Worm (Caenorhabditis elegans) whole organism, L4 larva: ENCODE data around the gene R13H4.2.
A peak's percentile ranks its signal among the peaks of the same experiment; 100 is the strongest.

Experiments
- F10B5.3 ChIP-seq: sonication (generic microtip); optimal IDR thresholded peaks from 2 replicates; lab custom pipeline; 2016; ENCODE audit warnings: mild to moderate bottlenecking, missing genetic modification characterization, missing compliant biosample characterization
- F37D6.2 ChIP-seq: sonication (generic microtip); optimal IDR thresholded peaks from 2 replicates; lab custom pipeline; 2016; ENCODE audit warnings: mild to moderate bottlenecking, missing genetic modification characterization, missing compliant biosample characterization
- R02D3.7 ChIP-seq: fragments of 150-350 bp; sonication (generic microtip); optimal IDR thresholded peaks from 3 replicates; lab custom pipeline; 2014; ENCODE audit warnings: missing biosample characterization, missing genetic modification characterization
- T20F7.1 ChIP-seq: fragments of 200-800 bp; sonication (Bioruptor generic); optimal IDR thresholded peaks from 2 replicates; lab custom pipeline; 2018; ENCODE audit warnings: mild to moderate bottlenecking, missing genetic modification characterization, missing compliant biosample characterization
- T26A8.4 ChIP-seq: fragments of 200-800 bp; sonication (Bioruptor generic); IDR thresholded peaks from 2 replicates; pipeline ENCODE4 v1.3.6; 2022; ENCODE audit warnings: missing genetic modification characterization, missing compliant biosample characterization
- Y48G9A.11 ChIP-seq: fragments of 200-800 bp; sonication (Bioruptor generic); IDR thresholded peaks from 2 replicates; pipeline ENCODE4 v1.3.6; 2022; ENCODE audit warnings: missing genetic modification reagents, missing genetic modification characterization, missing compliant biosample characterization
- aly-2 ChIP-seq: sonication (generic microtip); optimal IDR thresholded peaks from 2 replicates; lab custom pipeline; 2018; ENCODE audit warnings: missing biosample characterization, missing genetic modification characterization
- ama-1 ChIP-seq: fragments of 150-350 bp; optimal IDR thresholded peaks from 2 replicates; lab custom pipeline; 2014; ENCODE audit warnings: inconsistent platforms, mixed read lengths
- ceh-20 ChIP-seq: fragments of 200-800 bp; sonication (Bioruptor generic); IDR thresholded peaks from 2 replicates; pipeline ENCODE4 v1.3.6; 2022; ENCODE audit warnings: missing genetic modification reagents, missing genetic modification characterization, missing compliant biosample characterization
- ceh-32 ChIP-seq: sonication (generic microtip); optimal IDR thresholded peaks from 2 replicates; lab custom pipeline; 2016; ENCODE audit warnings: mild to moderate bottlenecking, missing genetic modification characterization, missing compliant biosample characterization; ENCODE audit not compliant: poor library complexity
- ceh-44 ChIP-seq: fragments of 200-800 bp; sonication (Bioruptor generic); IDR thresholded peaks from 2 replicates; pipeline ENCODE4 v1.3.6; 2022; ENCODE audit warnings: missing genetic modification reagents, missing genetic modification characterization, missing compliant biosample characterization
- ceh-82 ChIP-seq: sonication (generic microtip); optimal IDR thresholded peaks from 2 replicates; lab custom pipeline; 2017; ENCODE audit warnings: missing biosample characterization, missing genetic modification characterization
- daf-19 ChIP-seq: fragments of 200-800 bp; sonication (Bioruptor generic); conservative IDR thresholded peaks from 2 replicates; pipeline ENCODE4 v1.3.6; 2022; ENCODE audit warnings: missing genetic modification characterization, missing compliant biosample characterization
- dmd-8 ChIP-seq: fragments of 200-800 bp; sonication (Bioruptor generic); IDR thresholded peaks from 2 replicates; pipeline ENCODE4 v1.3.6; 2022; ENCODE audit warnings: missing genetic modification characterization, missing compliant biosample characterization
- dpl-1 ChIP-seq: fragments of 150-350 bp; optimal IDR thresholded peaks from 2 replicates; lab custom pipeline; 2014; ENCODE audit warnings: missing biosample characterization, missing genetic modification reagents, missing genetic modification characterization
- egl-27 ChIP-seq: sonication (generic microtip); optimal IDR thresholded peaks from 3 replicates; lab custom pipeline; 2017; ENCODE audit warnings: missing biosample characterization, missing genetic modification reagents, missing genetic modification characterization
- fkh-10 ChIP-seq: fragments of 150-350 bp; optimal IDR thresholded peaks from 2 replicates; lab custom pipeline; 2014; ENCODE audit warnings: missing biosample characterization, missing genetic modification reagents, missing genetic modification characterization
- fos-1 ChIP-seq: fragments of 150-350 bp; optimal IDR thresholded peaks from 2 replicates; lab custom pipeline; 2014; ENCODE audit warnings: missing biosample characterization, missing genetic modification characterization
- hlh-11 ChIP-seq: fragments of 200-800 bp; sonication (Bioruptor generic); optimal IDR thresholded peaks from 2 replicates; lab custom pipeline; 2018; ENCODE audit warnings: mild to moderate bottlenecking, missing genetic modification characterization, missing compliant biosample characterization
- hlh-30 ChIP-seq: sonication (generic microtip); optimal IDR thresholded peaks from 2 replicates; lab custom pipeline; 2017; ENCODE audit warnings: antibody characterized with exemption, mild to moderate bottlenecking, missing genetic modification characterization, missing compliant biosample characterization; ENCODE audit not compliant: insufficient read depth
- jun-1 ChIP-seq: fragments of 150-350 bp; optimal IDR thresholded peaks from 2 replicates; lab custom pipeline; 2014; ENCODE audit warnings: missing biosample characterization, missing genetic modification reagents, missing genetic modification characterization
- lin-1 ChIP-seq: fragments of 200-800 bp; sonication (Bioruptor generic); IDR thresholded peaks from 2 replicates; pipeline ENCODE4 v1.3.6; 2022; ENCODE audit warnings: missing genetic modification reagents, missing genetic modification characterization, missing compliant biosample characterization
- lin-13 ChIP-seq: fragments of 150-350 bp; optimal IDR thresholded peaks from 2 replicates; lab custom pipeline; 2014; ENCODE audit warnings: missing biosample characterization, missing genetic modification reagents, missing genetic modification characterization
- lin-29 ChIP-seq: fragments of 200-800 bp; sonication (Bioruptor generic); IDR thresholded peaks from 2 replicates; pipeline ENCODE4 v1.3.6; 2022; ENCODE audit warnings: missing genetic modification reagents, missing genetic modification characterization, missing compliant biosample characterization
- lsy-2 ChIP-seq, 2 experiments: fragments of 150-350 bp in 1 of 2; sonication (generic microtip) in 1 of 2; optimal IDR thresholded peaks; 2 replicates each; lab custom pipeline; 2014 to 2017; ENCODE audit warnings: missing biosample characterization in 2 of 2, missing genetic modification characterization in 2 of 2
- madf-9 ChIP-seq: fragments of 200-800 bp; sonication (Bioruptor generic); conservative IDR thresholded peaks from 2 replicates; pipeline ENCODE4 v1.3.6; 2022; ENCODE audit warnings: missing genetic modification reagents, missing genetic modification characterization, missing compliant biosample characterization
- mdt-29 ChIP-seq: fragments of 200-800 bp; sonication (Bioruptor generic); IDR thresholded peaks from 2 replicates; pipeline ENCODE4 v1.3.6; 2022; ENCODE audit warnings: missing genetic modification reagents, missing genetic modification characterization, missing compliant biosample characterization
- mes-2 ChIP-seq: sonication (generic microtip); optimal IDR thresholded peaks from 2 replicates; lab custom pipeline; 2016; ENCODE audit warnings: missing genotype, mild to moderate bottlenecking, missing genetic modification characterization, missing compliant biosample characterization; ENCODE audit not compliant: poor library complexity, severe bottlenecking
- mxl-3 ChIP-seq: fragments of 200-800 bp; sonication (Bioruptor generic); optimal IDR thresholded peaks from 2 replicates; lab custom pipeline; 2018; ENCODE audit warnings: mild to moderate bottlenecking, missing genetic modification characterization, missing compliant biosample characterization
- nhr-10 ChIP-seq: fragments of 150-350 bp; optimal IDR thresholded peaks from 2 replicates; lab custom pipeline; 2014; ENCODE audit warnings: missing biosample characterization, missing genetic modification characterization
- nhr-76 ChIP-seq: fragments of 150-350 bp; optimal IDR thresholded peaks from 2 replicates; lab custom pipeline; 2014; ENCODE audit warnings: missing biosample characterization, missing genetic modification characterization
- rbr-2 ChIP-seq: sonication (generic microtip); optimal IDR thresholded peaks from 2 replicates; lab custom pipeline; 2016; ENCODE audit warnings: missing genotype, missing genetic modification characterization, missing compliant biosample characterization
- snpc-1.2 ChIP-seq: fragments of 200-800 bp; sonication (Bioruptor generic); IDR thresholded peaks from 2 replicates; pipeline ENCODE4 v1.3.6; 2022; ENCODE audit warnings: missing genetic modification reagents, missing genetic modification characterization, missing compliant biosample characterization
- spr-1 ChIP-seq: sonication (generic microtip); optimal IDR thresholded peaks from 2 replicates; lab custom pipeline; 2016; ENCODE audit warnings: mild to moderate bottlenecking, missing genetic modification characterization, missing compliant biosample characterization
- spr-3 ChIP-seq: fragments of 200-800 bp; sonication (Bioruptor generic); optimal IDR thresholded peaks from 2 replicates; lab custom pipeline; 2018; ENCODE audit warnings: mild to moderate bottlenecking, missing genetic modification characterization, missing compliant biosample characterization
- unc-62 ChIP-seq, 3 experiments: fragments of 150-350 bp in 1 of 3; sonication (generic microtip); optimal IDR thresholded peaks in 2 of 3; peaks in 1 of 3; 1 replicate in 1 of 3; 2 replicates in 2 of 3; lab custom pipeline; 2014 to 2017; ENCODE audit warnings: missing biosample characterization in 3 of 3, missing genetic modification characterization in 3 of 3, missing genetic modification reagents in 3 of 3, missing genotype in 1 of 3
- zag-1 ChIP-seq: fragments of 150-350 bp; optimal IDR thresholded peaks from 2 replicates; lab custom pipeline; 2014; ENCODE audit warnings: missing biosample characterization, missing genetic modification characterization
- ztf-11 ChIP-seq: fragments of 150-350 bp; optimal IDR thresholded peaks from 2 replicates; lab custom pipeline; 2014; ENCODE audit warnings: missing biosample characterization, missing genetic modification characterization

The R13H4.2 gene

ce11 chrV:11826967-11827366 lies 9.2 kb upstream of the R13H4.2 start, which contains the start of the genes mpst-1 and D2023.6:
Gene mpst-1, minus strand, starts transcription at chrV:11827067.
Gene D2023.6, plus strand, starts transcription at chrV:11827354.
- TF ChIP-seq mes-2 (tag; lab: Kevin White, UChicago) (peak; percentile 47), Y48G9A.11 (GFP tag; lab: Robert Waterston, UW) (no peak)

DNA sequence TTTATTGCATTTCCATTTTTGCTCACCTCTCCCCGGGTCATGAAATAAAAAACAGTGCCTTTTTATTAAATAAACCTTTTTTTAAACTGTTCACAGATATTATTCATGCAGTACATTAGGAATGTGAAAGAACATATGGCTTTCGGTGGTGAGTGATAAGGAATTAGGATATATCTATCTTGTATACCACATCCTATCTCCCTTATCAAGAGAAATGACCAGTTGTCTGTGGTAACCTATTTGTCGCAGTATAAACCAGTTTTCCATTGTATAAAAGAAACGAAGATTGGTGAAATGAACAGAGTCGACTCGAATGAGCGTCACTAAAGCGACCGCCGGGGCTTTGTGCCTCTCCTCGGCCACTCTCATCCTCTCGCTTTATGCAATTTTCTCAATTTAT lies 6.9 kb upstream of the R13H4.2 start, which contains the start of gene col-158:
Gene col-158, plus strand, starts transcription at position 301 of the 400 bp plus-strand sequence.
- no peak for TF ChIP-seq ceh-82
- TF ChIP-seq unc-62 (GFP tag; optimal IDR thresholded peaks at IDR 0.05 in 1 of 2; lab: Kevin White, UChicago) = peak in 1 of 2 experiments; percentile 78
- no peak for TF ChIP-seq unc-62 (tag; optimal IDR thresholded peaks at IDR 0.05; lab: Kevin White, UChicago)
- no peak for TF ChIP-seq jun-1 (tag; lab: Kevin White, UChicago)

ce11 chrV:11833319-11833718 lies 2.9 kb upstream of the R13H4.2 start, which contains the start of gene pho-8:
Gene pho-8, plus strand, starts transcription at chrV:11833619.
- no peak for TF ChIP-seq spr-1 (tag; lab: Kevin White, UChicago)
- no peak for TF ChIP-seq R02D3.7 (tag; lab: Kevin White, UChicago)
- TF ChIP-seq nhr-10 = no peak
- no peak for TF ChIP-seq T20F7.1 (GFP tag; lab: Kevin White, UChicago)
- no peak for TF ChIP-seq egl-27

DNA sequence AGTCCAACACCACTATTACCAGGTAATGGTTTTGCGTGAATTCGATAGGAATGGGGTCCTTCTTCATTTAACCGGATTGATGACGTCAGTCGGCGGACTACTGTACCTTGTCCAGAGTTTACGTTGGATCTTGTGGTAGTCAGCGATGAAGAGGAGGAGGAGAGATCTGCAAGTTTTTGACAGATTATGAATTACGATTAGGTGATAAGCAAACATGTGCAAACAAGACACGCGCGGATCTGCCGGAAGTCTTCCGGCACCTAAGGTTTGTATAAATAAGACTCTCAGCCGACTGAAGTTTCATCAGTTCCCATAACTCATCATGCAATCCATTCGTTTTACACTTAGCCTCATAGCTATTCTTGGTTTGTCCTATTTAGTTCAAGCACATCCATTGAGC lies 3.0 kb downstream of the R13H4.2 start, which contains the start of gene idpb-5:
Gene idpb-5, plus strand, starts transcription at position 301 of the 400 bp plus-strand sequence.
- no peak for TF ChIP-seq aly-2 (tag; lab: Kevin White, UChicago)
- TF ChIP-seq F37D6.2 (tag; lab: Kevin White, UChicago) = no peak
- TF ChIP-seq ceh-44 (GFP tag; lab: Robert Waterston, UW) = no peak
- no peak for TF ChIP-seq lsy-2 (tag; optimal IDR thresholded peaks at IDR 0.05; lab: Kevin White, UChicago)
- TF ChIP-seq hlh-30 (tag; lab: Kevin White, UChicago) = no peak
- no peak for TF ChIP-seq zag-1 (tag; lab: Kevin White, UChicago)
- no peak for TF ChIP-seq egl-27
- no peak for TF ChIP-seq lin-29 (GFP tag; lab: Robert Waterston, UW)
- TF ChIP-seq rbr-2 (tag; lab: Kevin White, UChicago) = no peak

ce11 chrV:11843678-11844366 lies 7.6 kb downstream of the R13H4.2 start, which contains the start of gene nphp-4:
Gene nphp-4, minus strand, starts transcription at chrV:11843728.
- TF ChIP-seq unc-62 (GFP tag; optimal IDR thresholded peaks at IDR 0.05 in 1 of 2; lab: Kevin White, UChicago) = peak in 1 of 2 experiments; percentile 75
- TF ChIP-seq unc-62 (tag; optimal IDR thresholded peaks at IDR 0.05; lab: Kevin White, UChicago) = no peak
- TF ChIP-seq T26A8.4 (GFP tag; lab: Robert Waterston, UW) = no peak
- TF ChIP-seq, all 104 proteins: peak for 1

DNA sequence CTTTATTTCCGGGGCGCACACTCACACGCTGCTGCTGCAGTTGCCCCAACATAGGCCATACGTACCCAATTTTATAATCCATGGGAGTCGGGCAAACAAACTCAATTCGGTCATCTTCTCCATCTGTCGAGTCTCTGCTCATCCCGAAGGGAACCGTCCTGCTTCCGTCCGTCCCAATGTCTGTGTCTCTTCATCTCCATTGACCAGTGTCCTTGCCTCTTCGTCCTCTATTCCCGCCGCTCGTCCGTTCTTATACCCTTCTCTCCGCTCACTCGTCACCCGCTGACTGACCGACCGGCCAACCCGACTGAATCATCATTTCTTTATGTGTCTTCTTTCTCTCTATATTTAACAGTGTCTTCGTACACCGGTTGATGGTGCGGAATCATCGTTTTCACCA lies 8.6 kb downstream of the R13H4.2 start:
- TF ChIP-seq T20F7.1 (GFP tag; lab: Kevin White, UChicago) = no peak
- peak; percentile 30 for TF ChIP-seq mxl-3 (GFP tag; lab: Kevin White, UChicago)
- peak; percentile 72 for TF ChIP-seq hlh-11 (tag; lab: Kevin White, UChicago)
- no peak for TF ChIP-seq ceh-32 (tag; lab: Kevin White, UChicago)
- TF ChIP-seq daf-19 (GFP tag; lab: Robert Waterston, UW) = no peak
- no peak for TF ChIP-seq dpl-1 (GFP tag; lab: Kevin White, UChicago)
- no peak for TF ChIP-seq fkh-10 (GFP tag; lab: Kevin White, UChicago)
- TF ChIP-seq T26A8.4 (GFP tag; lab: Robert Waterston, UW) = 0 out of 2 replicates have a peak, but pooled peaks have one; percentile 30
- no peak for TF ChIP-seq snpc-1.2 (GFP tag; lab: Robert Waterston, UW)
- no peak for TF ChIP-seq ceh-44 (GFP tag; lab: Robert Waterston, UW)
- TF ChIP-seq madf-9 = no peak
- TF ChIP-seq spr-3 (GFP tag; lab: Kevin White, UChicago) = no peak
- TF ChIP-seq F37D6.2 (tag; lab: Kevin White, UChicago) = no peak
- no peak for TF ChIP-seq F10B5.3
- no peak for TF ChIP-seq mdt-29 (GFP tag; lab: Robert Waterston, UW)
- TF ChIP-seq R02D3.7 (tag; lab: Kevin White, UChicago) = no peak
- no peak for TF ChIP-seq ama-1 (lab: Kevin White, UChicago)
- TF ChIP-seq fos-1 (tag; lab: Kevin White, UChicago) = no peak
- no peak for TF ChIP-seq ceh-20 (GFP tag; lab: Robert Waterston, UW)
- no peak for TF ChIP-seq lin-1
- TF ChIP-seq aly-2 (tag; lab: Kevin White, UChicago) = no peak
- peak; percentile 23 for TF ChIP-seq hlh-30 (tag; lab: Kevin White, UChicago)
- TF ChIP-seq nhr-76 (tag; lab: Kevin White, UChicago) = no peak
- TF ChIP-seq lin-13 (GFP tag; lab: Kevin White, UChicago) = no peak
- no peak for TF ChIP-seq ztf-11 (tag; lab: Kevin White, UChicago)
- TF ChIP-seq dmd-8 (GFP tag; lab: Robert Waterston, UW) = no peak
- TF ChIP-seq spr-1 (tag; lab: Kevin White, UChicago) = no peak
